Worm (Caenorhabditis elegans): ENCODE results near the gene nhr-17.

nhr-17 gene

ce11 chrX:12704721-12705120 lies 37.1 kb upstream of the nhr-17 start, which contains the start of gene nhr-272:
Gene nhr-272 (minus strand): TSS chrX:12704821.
- TF ChIP-seq rec-8 (tag; optimal IDR thresholded peaks at IDR 0.05) (no peak), F55B11.4 (tag; optimal IDR thresholded peaks at IDR 0.05; ENCODE audit: borderline replicate concordance, insufficient read depth) (no peak), hlh-12 (tag; optimal IDR thresholded peaks at IDR 0.05) (no peak), ztf-18 (tag; optimal IDR thresholded peaks at IDR 0.05) (no peak), ceh-27 (GFP tag; optimal IDR thresholded peaks at IDR 0.05) (no peak), tlf-1 (GFP tag; optimal IDR thresholded peaks at IDR 0.05) (no peak), chd-7 (tag; optimal IDR thresholded peaks at IDR 0.05) (no peak), dpl-1 (GFP tag; optimal IDR thresholded peaks at IDR 0.05) (no peak), F49E8.2 (tag; optimal IDR thresholded peaks at IDR 0.05; ENCODE audit: insufficient read depth) (no peak), D2030.7 (GFP tag; IDR thresholded peaks at IDR 0.05) (no peak), madf-6 (GFP tag; IDR thresholded peaks at IDR 0.05) (no peak), ztf-28 (GFP tag; IDR thresholded peaks at IDR 0.05) (no peak), zfh-2 (GFP tag; conservative IDR thresholded peaks at IDR 0.05) (no peak), let-526 (GFP tag; IDR thresholded peaks at IDR 0.05) (no peak), cebp-2 (GFP tag; IDR thresholded peaks at IDR 0.05) (no peak), zim-3 (tag; optimal IDR thresholded peaks at IDR 0.05) (no peak), ceh-40 (GFP tag; IDR thresholded peaks at IDR 0.05) (no peak), C17E4.6 (GFP tag; IDR thresholded peaks at IDR 0.05) (no peak)

- TF ChIP-seq sdz-38 (tag; optimal IDR thresholded peaks at IDR 0.05) (no peak), rec-8 (tag; optimal IDR thresholded peaks at IDR 0.05) (no peak), ztf-18 (tag; optimal IDR thresholded peaks at IDR 0.05) (no peak), B0019.2 (GFP tag; conservative IDR thresholded peaks at IDR 0.05) (no peak), ceh-58 (GFP tag; IDR thresholded peaks at IDR 0.05) (no peak), K12H6.12 (tag; optimal IDR thresholded peaks at IDR 0.05) (no peak), B0035.1 (tag; optimal IDR thresholded peaks at IDR 0.05) (no peak), lin-40 (tag; optimal IDR thresholded peaks at IDR 0.05) (no peak), sea-2 (GFP tag; IDR thresholded peaks at IDR 0.05) (no peak), attf-5 (GFP tag; optimal IDR thresholded peaks at IDR 0.05) (no peak)
Measured at ce11 chrX:12702713-12703112, 35.1 kb upstream of the nhr-17 start.

- TF ChIP-seq lin-54 (GFP tag; optimal IDR thresholded peaks at IDR 0.05) (no peak), snpc-1.1 (tag; optimal IDR thresholded peaks at IDR 0.05; ENCODE audit: insufficient read depth) (no peak), hmg-20 (GFP tag; IDR thresholded peaks at IDR 0.05) (no peak), ceh-100 (GFP tag; IDR thresholded peaks at IDR 0.05) (no peak), ceh-58 (GFP tag; IDR thresholded peaks at IDR 0.05) (no peak), hlh-26 (GFP tag; conservative IDR thresholded peaks at IDR 0.05) (no peak), ZK185.1 (tag; optimal IDR thresholded peaks at IDR 0.05; ENCODE audit: poor library complexity, severe bottlenecking) (no peak), pbrm-1 (GFP tag; IDR thresholded peaks at IDR 0.05) (no peak), him-1 (tag; optimal IDR thresholded peaks at IDR 0.05) (no peak), mes-4 (tag; optimal IDR thresholded peaks at IDR 0.05) (no peak), aptf-3 (GFP tag; IDR thresholded peaks at IDR 0.05) (no peak), pha-4 (tag; optimal IDR thresholded peaks at IDR 0.05) (no peak), ccch-3 (GFP tag; optimal IDR thresholded peaks at IDR 0.05) (no peak), ceh-40 (GFP tag; IDR thresholded peaks at IDR 0.05) (no peak)
Measured at ce11 chrX:12701963-12702362, 34.3 kb upstream of the nhr-17 start, which contains the start of gene nhr-214. Gene nhr-214 (minus strand): TSS chrX:12702063.

All from whole organism, young adult.